Fruit fly (Drosophila melanogaster) whole organism, embryonic: ENCODE data around the gene Oscillin.

Source experiments
- Bdp1 ChIP-seq: fragments of 200-800 bp; sonication (Bioruptor generic); optimal IDR thresholded peaks from 3 replicates; lab custom pipeline; 2016; ENCODE audit warnings: missing biosample characterization, missing genetic modification characterization
- CG10267 ChIP-seq: fragments of 200-800 bp; sonication (Bioruptor generic); optimal IDR thresholded peaks from 2 replicates; lab custom pipeline; 2018; ENCODE audit warnings: missing biosample characterization, mild to moderate bottlenecking, missing genetic modification characterization, moderate library complexity
- CG10462 ChIP-seq: fragments of 200-800 bp; sonication (Bioruptor generic); optimal IDR thresholded peaks from 2 replicates; lab custom pipeline; 2016; ENCODE audit warnings: missing biosample characterization, missing genetic modification characterization
- CG10959 ChIP-seq: fragments of 200-800 bp; sonication (Bioruptor generic); IDR thresholded peaks from 2 replicates; pipeline ENCODE4 v1.3.6; 2022; ENCODE audit warnings: missing biosample characterization, missing genetic modification characterization
- CG11398 ChIP-seq: fragments of 200-800 bp; sonication (Bioruptor generic); optimal IDR thresholded peaks from 2 replicates; lab custom pipeline; 2016; ENCODE audit warnings: missing biosample characterization, missing genetic modification characterization
- CG13624 ChIP-seq: fragments of 200-800 bp; sonication (Bioruptor generic); optimal IDR thresholded peaks from 2 replicates; lab custom pipeline; 2016; ENCODE audit warnings: missing biosample characterization, missing genetic modification characterization
- CG15073 ChIP-seq: fragments of 200-800 bp; sonication (Bioruptor generic); optimal IDR thresholded peaks from 2 replicates; lab custom pipeline; 2016; ENCODE audit warnings: missing biosample characterization, missing genetic modification characterization
- CG16813 ChIP-seq: fragments of 200-800 bp; sonication (Bioruptor generic); IDR thresholded peaks from 3 replicates; pipeline ENCODE4 v1.3.6; 2022; ENCODE audit warnings: missing biosample characterization, missing genetic modification characterization; ENCODE audit not compliant: partially characterized antibody
- CG17359 ChIP-seq: fragments of 200-800 bp; sonication (Bioruptor generic); optimal IDR thresholded peaks from 3 replicates; lab custom pipeline; 2018; ENCODE audit warnings: missing biosample characterization, mild to moderate bottlenecking, missing genetic modification characterization, moderate library complexity
- CG1792 ChIP-seq: fragments of 200-800 bp; sonication (Bioruptor generic); optimal IDR thresholded peaks from 2 replicates; lab custom pipeline; 2016; ENCODE audit warnings: missing biosample characterization, missing genetic modification characterization
- CG18262 ChIP-seq: fragments of 200-800 bp; optimal IDR thresholded peaks from 3 replicates; lab custom pipeline; 2019; ENCODE audit warnings: missing biosample characterization, mild to moderate bottlenecking, missing genetic modification characterization, moderate library complexity
- CG2116 ChIP-seq: fragments of 200-800 bp; sonication (Bioruptor generic); optimal IDR thresholded peaks from 3 replicates; lab custom pipeline; 2018; ENCODE audit warnings: missing biosample characterization, mild to moderate bottlenecking, missing genetic modification characterization
- CG2129 ChIP-seq: fragments of 200-800 bp; sonication (Bioruptor generic); IDR thresholded peaks from 2 replicates; pipeline ENCODE4 v1.3.6; 2022; ENCODE audit warnings: missing biosample characterization, missing genetic modification characterization; ENCODE audit not compliant: partially characterized antibody
- CG3163 ChIP-seq: fragments of 200-800 bp; sonication (Bioruptor generic); optimal IDR thresholded peaks from 3 replicates; lab custom pipeline; 2016; ENCODE audit warnings: missing biosample characterization, missing genetic modification characterization
- CG34422 ChIP-seq: fragments of 200-800 bp; sonication (Bioruptor generic); IDR thresholded peaks from 3 replicates; pipeline ENCODE4 v1.3.6; 2022; ENCODE audit warnings: missing biosample characterization, missing genetic modification characterization
- CG3726 ChIP-seq: fragments of 200-800 bp; sonication (Bioruptor generic); IDR thresholded peaks from 3 replicates; pipeline ENCODE4, ENCODE4 v1.3.6; 2022; ENCODE audit warnings: missing biosample characterization, missing genetic modification characterization
- CG3847 ChIP-seq: fragments of 200-800 bp; sonication (Bioruptor generic); IDR thresholded peaks from 2 replicates; pipeline ENCODE4 v1.3.6; 2022; ENCODE audit warnings: missing biosample characterization, missing genetic modification characterization
- CG4328 ChIP-seq: fragments of 200-800 bp; sonication (Bioruptor generic); optimal IDR thresholded peaks from 3 replicates; lab custom pipeline; 2017; ENCODE audit warnings: missing biosample characterization, missing genetic modification reagents, missing genetic modification characterization
- CG43689 ChIP-seq: fragments of 200-800 bp; sonication (Bioruptor generic); IDR thresholded peaks from 2 replicates; pipeline ENCODE4 v1.3.6; 2022; ENCODE audit warnings: missing biosample characterization, missing genetic modification characterization
- CG7372 ChIP-seq: fragments of 200-800 bp; sonication (Bioruptor generic); IDR thresholded peaks from 2 replicates; pipeline ENCODE4 v1.3.6; 2022; ENCODE audit warnings: missing biosample characterization, missing genetic modification characterization
- CG7839 ChIP-seq: fragments of 200-800 bp; sonication (Bioruptor generic); optimal IDR thresholded peaks from 3 replicates; lab custom pipeline; 2018; ENCODE audit warnings: missing biosample characterization, mild to moderate bottlenecking, missing genetic modification characterization, moderate library complexity
- CG9932 ChIP-seq: fragments of 200-800 bp; sonication (Bioruptor generic); IDR thresholded peaks from 2 replicates; pipeline ENCODE4 v1.3.6; 2022; ENCODE audit warnings: missing biosample characterization, missing genetic modification characterization
- CkIIα-i1 ChIP-seq: fragments of 200-800 bp; sonication (Bioruptor generic); IDR thresholded peaks from 2 replicates; pipeline ENCODE4 v1.3.6; 2022; ENCODE audit warnings: missing biosample characterization, missing genetic modification characterization
- CrebB ChIP-seq: fragments of 200-800 bp; sonication (Bioruptor generic); optimal IDR thresholded peaks from 3 replicates; lab custom pipeline; 2018; ENCODE audit warnings: missing biosample characterization, mild to moderate bottlenecking, missing genetic modification characterization
- Dek ChIP-seq: fragments of 200-800 bp; sonication (Bioruptor generic); optimal IDR thresholded peaks from 3 replicates; lab custom pipeline; 2019; ENCODE audit warnings: missing biosample characterization, mild to moderate bottlenecking, missing genetic modification characterization, moderate library complexity
- Dfd ChIP-seq, 2 experiments: fragments of >200 bp; optimal IDR thresholded peaks; 2 replicates each; lab custom pipeline; 2017; ENCODE audit warnings: missing biosample characterization in 2 of 2, missing genetic modification characterization in 2 of 2
- E2f1 ChIP-seq: fragments of 200-800 bp; sonication (Bioruptor generic); IDR thresholded peaks from 2 replicates; pipeline ENCODE4 v1.3.6; 2022; ENCODE audit warnings: missing biosample characterization, missing genetic modification characterization
- Jarid2 ChIP-seq: fragments of 200-800 bp; sonication (Bioruptor generic); optimal IDR thresholded peaks from 3 replicates; lab custom pipeline; 2017; ENCODE audit warnings: mild to moderate bottlenecking, missing biosample characterization, missing genetic modification reagents, missing genetic modification characterization
- Mes4 ChIP-seq: fragments of 200-800 bp; sonication (Bioruptor generic); optimal IDR thresholded peaks from 2 replicates; lab custom pipeline; 2016; ENCODE audit warnings: missing biosample characterization, missing genetic modification characterization
- Mrtf ChIP-seq: fragments of 200-800 bp; sonication (Bioruptor generic); IDR thresholded peaks from 3 replicates; pipeline ENCODE4 v1.3.6; 2022; ENCODE audit warnings: missing biosample characterization, missing genetic modification characterization
- Rfx ChIP-seq: fragments of 200-800 bp; sonication (Bioruptor generic); IDR thresholded peaks from 2 replicates; pipeline ENCODE4 v1.3.6; 2022; ENCODE audit warnings: missing biosample characterization, missing genetic modification characterization
- Sin3A ChIP-seq: fragments of >200 bp; optimal IDR thresholded peaks from 2 replicates; lab custom pipeline; 2018
- abd-A ChIP-seq: fragments of 200-800 bp; sonication (Bioruptor generic); optimal IDR thresholded peaks from 3 replicates; lab custom pipeline; 2019; ENCODE audit warnings: missing biosample characterization, mild to moderate bottlenecking, missing genetic modification characterization, moderate library complexity
- ac ChIP-seq: fragments of 200-800 bp; sonication (Bioruptor generic); optimal IDR thresholded peaks from 3 replicates; lab custom pipeline; 2017; ENCODE audit warnings: missing biosample characterization, mild to moderate bottlenecking, missing genetic modification characterization
- amos ChIP-seq: fragments of 200-800 bp; sonication (Bioruptor generic); IDR thresholded peaks from 2 replicates; pipeline ENCODE4 v1.3.6; 2022; ENCODE audit warnings: missing biosample characterization, missing genetic modification characterization; ENCODE audit not compliant: partially characterized antibody
- ash1 ChIP-seq: fragments of 200-800 bp; sonication (Bioruptor generic); optimal IDR thresholded peaks from 2 replicates; lab custom pipeline; 2018; ENCODE audit warnings: missing biosample characterization, mild to moderate bottlenecking, missing genetic modification characterization
- bbx ChIP-seq: fragments of 200-800 bp; sonication (Bioruptor generic); IDR thresholded peaks from 2 replicates; pipeline ENCODE4 v1.3.6; 2022; ENCODE audit warnings: missing biosample characterization, missing genetic modification characterization; ENCODE audit not compliant: partially characterized antibody
- bcd ChIP-seq: fragments of 200-800 bp; sonication (Bioruptor generic); optimal IDR thresholded peaks from 2 replicates; lab custom pipeline; 2017; ENCODE audit warnings: missing biosample characterization, mild to moderate bottlenecking, missing genetic modification characterization
- cas ChIP-seq: fragments of 200-800 bp; sonication (Bioruptor generic); IDR thresholded peaks from 2 replicates; pipeline ENCODE4 v1.3.6; 2022; ENCODE audit warnings: missing biosample characterization, missing genetic modification characterization
- chn ChIP-seq: fragments of 200-800 bp; sonication (Bioruptor generic); optimal IDR thresholded peaks from 2 replicates; lab custom pipeline; 2016; ENCODE audit warnings: missing biosample characterization, missing genetic modification characterization
- corto ChIP-seq: fragments of 200-800 bp; sonication (Bioruptor generic); optimal IDR thresholded peaks from 2 replicates; lab custom pipeline; 2016; ENCODE audit warnings: missing biosample characterization, mild to moderate bottlenecking, missing genetic modification characterization, moderate library complexity
- dpn ChIP-seq, 2 experiments: fragments of 200-800 bp; sonication (Bioruptor generic); optimal IDR thresholded peaks; 3 replicates each; lab custom pipeline; 2016; ENCODE audit warnings: missing biosample characterization in 2 of 2, missing genetic modification characterization in 2 of 2
- dysf ChIP-seq: fragments of 200-800 bp; sonication (Bioruptor generic); IDR thresholded peaks from 3 replicates; pipeline ENCODE4 v1.3.6; 2022; ENCODE audit warnings: missing biosample characterization, missing genetic modification characterization
- emc ChIP-seq: fragments of 200-800 bp; sonication (Bioruptor generic); optimal IDR thresholded peaks from 2 replicates; lab custom pipeline; 2016; ENCODE audit warnings: missing biosample characterization, missing genetic modification characterization
- gcm2 ChIP-seq: fragments of 200-800 bp; sonication (Bioruptor generic); optimal IDR thresholded peaks from 2 replicates; lab custom pipeline; 2016; ENCODE audit warnings: missing biosample characterization, missing genetic modification characterization
- kah ChIP-seq: fragments of 200-800 bp; sonication (Bioruptor generic); optimal IDR thresholded peaks from 2 replicates; lab custom pipeline; 2018; ENCODE audit warnings: missing biosample characterization, mild to moderate bottlenecking, missing genetic modification characterization
- phol ChIP-seq: fragments of 200-800 bp; sonication (Bioruptor generic); optimal IDR thresholded peaks from 3 replicates; lab custom pipeline; 2018; ENCODE audit warnings: missing biosample characterization, mild to moderate bottlenecking, missing genetic modification characterization, moderate library complexity
- pum ChIP-seq: fragments of 200-800 bp; sonication (Bioruptor generic); optimal IDR thresholded peaks from 2 replicates; lab custom pipeline; 2016; ENCODE audit warnings: missing biosample characterization, missing genetic modification characterization
- row ChIP-seq: fragments of 200-800 bp; sonication (Bioruptor generic); IDR thresholded peaks from 3 replicates; pipeline ENCODE4 v1.3.6; 2022; ENCODE audit warnings: missing biosample characterization, missing genetic modification characterization
- sim ChIP-seq: fragments of 200-800 bp; sonication (Bioruptor generic); IDR thresholded peaks from 2 replicates; pipeline ENCODE4 v1.3.6; 2022; ENCODE audit warnings: missing biosample characterization, missing genetic modification characterization
- tna ChIP-seq: fragments of 200-800 bp; sonication (Bioruptor generic); IDR thresholded peaks from 2 replicates; pipeline ENCODE4 v1.3.6; 2022; ENCODE audit warnings: missing biosample characterization, missing genetic modification characterization; ENCODE audit not compliant: partially characterized antibody
- wek ChIP-seq: fragments of 200-800 bp; sonication (Bioruptor generic); optimal IDR thresholded peaks from 3 replicates; lab custom pipeline; 2018; ENCODE audit warnings: missing biosample characterization, mild to moderate bottlenecking, missing genetic modification characterization, moderate library complexity

Gene Oscillin

DNA sequence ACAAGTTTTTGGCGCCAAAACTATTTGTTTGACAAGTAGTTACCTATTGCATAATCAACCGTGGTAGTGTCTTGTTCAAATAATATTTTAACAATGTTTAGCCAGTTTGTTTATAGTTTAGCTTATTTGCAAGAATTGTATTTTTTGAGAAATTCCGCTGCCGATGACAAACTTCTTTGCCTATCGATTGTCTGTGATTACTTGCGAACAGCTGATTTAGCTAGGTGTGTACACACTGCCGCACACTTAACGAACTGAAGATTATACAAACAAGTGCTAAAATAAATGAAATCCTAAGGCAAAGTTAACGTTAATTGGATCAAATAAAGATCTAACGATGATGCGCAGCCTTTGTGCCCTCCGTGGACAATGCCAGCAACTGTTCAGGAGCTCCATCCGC, 20.1 kb upstream of the Oscillin start, which contains the start of gene Cox11 (continued):
- no peak for TF ChIP-seq Dek (tag; lab: Kevin White, UChicago)
- no peak; the same call in 2 of the 3 replicates for TF ChIP-seq CG16813
- no peak for TF ChIP-seq sim (GFP tag; lab: Robert Waterston, UW)
- no peak for TF ChIP-seq phol (tag; lab: Kevin White, UChicago)
- no peak for TF ChIP-seq CG2129
- TF ChIP-seq CG3847 (GFP tag; lab: Robert Waterston, UW): no peak
- no peak for TF ChIP-seq CG1792 (GFP tag; lab: Kevin White, UChicago)
- no peak for TF ChIP-seq Jarid2
- TF ChIP-seq dpn (GFP tag; optimal IDR thresholded peaks at IDR 0.05; lab: Kevin White, UChicago): no peak
- no peak for TF ChIP-seq E2f1 (GFP tag; lab: Robert Waterston, UW)
- no peak for TF ChIP-seq Mrtf (GFP tag; lab: Robert Waterston, UW)
- TF ChIP-seq bbx (GFP tag; lab: Robert Waterston, UW): peak; percentile 73
- no peak for TF ChIP-seq ash1 (GFP tag; lab: Kevin White, UChicago)
- no peak for TF ChIP-seq corto
- no peak for TF ChIP-seq row (GFP tag; lab: Robert Waterston, UW)
- TF ChIP-seq amos (GFP tag; lab: Robert Waterston, UW): no peak; the same call in 1 of the 2 replicates
- TF ChIP-seq CkIIα-i1: no peak
- TF ChIP-seq ac (GFP tag; lab: Kevin White, UChicago): no peak
- TF ChIP-seq CG10267 (tag; lab: Kevin White, UChicago): no peak
- TF ChIP-seq CG11398 (GFP tag; lab: Kevin White, UChicago): no peak
- no peak for TF ChIP-seq CG43689 (GFP tag; lab: Robert Waterston, UW)
- TF ChIP-seq CG4328 (GFP tag; lab: Kevin White, UChicago): no peak
- TF ChIP-seq CrebB (tag; lab: Kevin White, UChicago): no peak
- TF ChIP-seq CG13624 (GFP tag; lab: Kevin White, UChicago): no peak
- no peak for TF ChIP-seq Mes4
- TF ChIP-seq Sin3A (lab: Kevin White, UChicago): no peak
- no peak for TF ChIP-seq emc (GFP tag; lab: Kevin White, UChicago)
- no peak for TF ChIP-seq CG18262 (tag; lab: Kevin White, UChicago)
- TF ChIP-seq CG9932: no peak
- no peak for TF ChIP-seq cas (GFP tag; lab: Robert Waterston, UW)
- peak; percentile 23 for TF ChIP-seq CG2116 (GFP tag; lab: Kevin White, UChicago)
- no peak for TF ChIP-seq CG10462 (GFP tag; lab: Kevin White, UChicago)
- no peak for TF ChIP-seq gcm2 (GFP tag; lab: Kevin White, UChicago)
- TF ChIP-seq dysf (GFP tag; lab: Robert Waterston, UW): no peak
- TF ChIP-seq chn (GFP tag; lab: Kevin White, UChicago): no peak
- no peak for TF ChIP-seq pum (GFP tag; lab: Kevin White, UChicago)
- no peak for TF ChIP-seq Rfx (GFP tag; lab: Robert Waterston, UW)
- no peak for TF ChIP-seq CG3163
- no peak for TF ChIP-seq Bdp1 (GFP tag; lab: Kevin White, UChicago)
- TF ChIP-seq CG7372 (GFP tag; lab: Robert Waterston, UW): no peak
- TF ChIP-seq CG3726 (GFP tag; lab: Robert Waterston, UW): no peak
- TF ChIP-seq bcd (GFP tag; lab: Kevin White, UChicago): no peak
- TF ChIP-seq CG10959 (GFP tag; lab: Robert Waterston, UW): no peak
- TF ChIP-seq kah (GFP tag; lab: Kevin White, UChicago): no peak
- TF ChIP-seq tna (GFP tag; lab: Robert Waterston, UW): peak; percentile 64; the same call in 1 of the 2 replicates
- TF ChIP-seq CG15073: no peak
- TF ChIP-seq wek (GFP tag; lab: Kevin White, UChicago): no peak
- TF ChIP-seq abd-A: no peak
- TF ChIP-seq CG34422 (GFP tag; lab: Robert Waterston, UW): no peak
- no peak for TF ChIP-seq CG7839
- TF ChIP-seq CG17359 (tag; lab: Kevin White, UChicago): no peak
- no peak for TF ChIP-seq Dfd (GFP tag; optimal IDR thresholded peaks at IDR 0.05; lab: Kevin White, UChicago)
